Worm (Caenorhabditis elegans): Measurements from ENCODE around the gene C54F6.3.

C54F6.3 gene

DNA sequence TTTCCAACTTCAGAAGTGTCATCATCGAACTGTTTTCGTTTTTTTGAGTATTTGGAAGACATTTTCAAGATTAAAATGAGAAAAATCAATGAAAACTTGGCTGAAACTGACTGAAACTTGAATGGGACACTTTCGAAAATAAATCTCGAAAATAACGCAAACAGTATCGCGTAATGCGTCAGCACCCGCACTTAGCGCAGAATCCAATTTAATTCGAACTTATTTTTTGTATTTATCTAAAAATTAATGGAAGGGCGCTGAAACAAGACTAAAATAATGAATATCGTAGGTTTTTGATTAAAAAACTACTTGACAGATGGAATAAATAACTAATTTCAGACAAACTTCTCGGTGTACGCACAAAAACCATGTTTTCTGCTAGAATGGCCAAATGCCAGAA, 42.5 kb downstream of the C54F6.3 start, which contains the start of the genes snu-66 and ints-9 (continued):
- no peak for TF ChIP-seq snpc-4 (GFP tag; optimal IDR thresholded peaks at IDR 0.05)
- peak in 2 of 4 experiments; percentile 34 to 47 for TF ChIP-seq snpc-4 (tag; optimal IDR thresholded peaks at IDR 0.05)
- TF ChIP-seq F57A8.1 (GFP tag; optimal IDR thresholded peaks at IDR 0.05): no peak
- TF ChIP-seq aptf-3 (GFP tag; IDR thresholded peaks at IDR 0.05): no peak
- no peak for TF ChIP-seq mel-28 (tag; optimal IDR thresholded peaks at IDR 0.05; ENCODE audit: borderline replicate concordance)
- peak; percentile 80 for TF ChIP-seq mcd-1 (GFP tag; IDR thresholded peaks at IDR 0.05)
- no peak for TF ChIP-seq ekl-4 (GFP tag; IDR thresholded peaks at IDR 0.05)
- TF ChIP-seq cebp-1 (GFP tag; IDR thresholded peaks at IDR 0.05): no peak
- peak; percentile 45 for TF ChIP-seq cebp-1 (tag; optimal IDR thresholded peaks at IDR 0.05)
- TF ChIP-seq madf-6 (GFP tag; IDR thresholded peaks at IDR 0.05): peak; percentile 41; the same call in 1 of the 2 replicates
- no peak for TF ChIP-seq let-526 (GFP tag; IDR thresholded peaks at IDR 0.05)
- TF ChIP-seq nfya-1 (tag; optimal IDR thresholded peaks at IDR 0.05; ENCODE audit: borderline replicate concordance, insufficient read depth): no peak
- no peak for TF ChIP-seq zim-3 (tag; optimal IDR thresholded peaks at IDR 0.05)
- no peak for TF ChIP-seq lin-26 (GFP tag; IDR thresholded peaks at IDR 0.05)
- peak; percentile 93 for TF ChIP-seq ztf-18 (tag; optimal IDR thresholded peaks at IDR 0.05)
- TF ChIP-seq ceh-58 (GFP tag; IDR thresholded peaks at IDR 0.05): no peak
- no peak for TF ChIP-seq D2030.7 (GFP tag; IDR thresholded peaks at IDR 0.05)
- TF ChIP-seq F39B2.1 (GFP tag; IDR thresholded peaks at IDR 0.05): no peak
- TF ChIP-seq hsf-1 (GFP tag; IDR thresholded peaks at IDR 0.05): peak; percentile 53
- TF ChIP-seq lir-1 (GFP tag; conservative IDR thresholded peaks at IDR 0.05): no peak
- TF ChIP-seq egl-18 (GFP tag; IDR thresholded peaks at IDR 0.05): no peak
- TF ChIP-seq F33H1.4 (GFP tag; IDR thresholded peaks at IDR 0.05): peak; percentile 40
- TF ChIP-seq snpc-1.1 (tag; optimal IDR thresholded peaks at IDR 0.05; ENCODE audit: insufficient read depth): peak; percentile 24
- TF ChIP-seq die-1 (tag; optimal IDR thresholded peaks at IDR 0.05): no peak
- TF ChIP-seq ccch-3 (GFP tag; optimal IDR thresholded peaks at IDR 0.05): no peak
- peak; percentile 48 for TF ChIP-seq lin-54 (GFP tag; optimal IDR thresholded peaks at IDR 0.05)
- no peak for TF ChIP-seq ztf-28 (GFP tag; IDR thresholded peaks at IDR 0.05)
- no peak for TF ChIP-seq him-1 (tag; optimal IDR thresholded peaks at IDR 0.05)
- TF ChIP-seq lin-40 (tag; optimal IDR thresholded peaks at IDR 0.05): peak; percentile 43
- no peak for TF ChIP-seq aptf-2 (GFP tag; conservative IDR thresholded peaks at IDR 0.05)
- TF ChIP-seq sptf-2 (GFP tag; optimal IDR thresholded peaks at IDR 0.05): no peak
- TF ChIP-seq lin-35 (GFP tag; optimal IDR thresholded peaks at IDR 0.05): peak in 1 of 3 experiments; percentile 75
- TF ChIP-seq mes-4 (tag; optimal IDR thresholded peaks at IDR 0.05): no peak
- no peak for TF ChIP-seq hrde-1 (tag; optimal IDR thresholded peaks at IDR 0.05; ENCODE audit: borderline replicate concordance)
- no peak for TF ChIP-seq snpc-3.4 (tag; optimal IDR thresholded peaks at IDR 0.05)

DNA sequence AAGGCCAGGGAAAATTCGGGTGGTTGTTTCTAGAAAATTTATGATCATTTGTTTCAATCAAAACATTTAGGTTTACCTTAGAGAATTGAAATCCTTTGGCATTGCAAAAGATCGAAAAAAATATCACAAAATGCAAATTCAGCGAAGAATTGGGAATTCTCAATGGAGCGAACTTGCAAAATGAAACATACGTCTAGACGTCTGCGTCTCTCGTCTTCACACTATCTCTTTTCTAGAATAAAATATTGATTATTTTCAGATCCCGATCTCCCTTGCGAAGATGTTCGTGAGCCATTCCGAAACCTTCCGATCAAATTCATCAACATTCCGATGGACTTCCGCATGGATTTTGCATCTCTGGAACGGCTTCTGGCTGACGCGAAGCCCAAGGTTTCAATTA, 47.3 kb downstream of the C54F6.3 start, which contains the start of gene ets-6:
ets-6 (minus strand) TSS at position 169 of the 400 bp plus-strand sequence.
- TF ChIP-seq C17E4.6 (GFP tag; IDR thresholded peaks at IDR 0.05) (no peak), attf-3 (GFP tag; conservative IDR thresholded peaks at IDR 0.05) (no peak), lin-35 (GFP tag; optimal IDR thresholded peaks at IDR 0.05) (no peak), mel-28 (tag; optimal IDR thresholded peaks at IDR 0.05; ENCODE audit: borderline replicate concordance) (no peak), somi-1 (GFP tag; optimal IDR thresholded peaks at IDR 0.05) (no peak), ceh-40 (GFP tag; IDR thresholded peaks at IDR 0.05) (no peak), chd-7 (tag; optimal IDR thresholded peaks at IDR 0.05) (no peak), F37B4.10 (GFP tag; IDR thresholded peaks at IDR 0.05) (no peak), ztf-22 (GFP tag; optimal IDR thresholded peaks at IDR 0.05) (no peak), attf-5 (GFP tag; optimal IDR thresholded peaks at IDR 0.05) (peak; percentile 78), madf-8 (GFP tag; conservative IDR thresholded peaks at IDR 0.05) (no peak), sptf-2 (GFP tag; optimal IDR thresholded peaks at IDR 0.05) (no peak), aptf-2 (GFP tag; conservative IDR thresholded peaks at IDR 0.05) (no peak), mcd-1 (GFP tag; IDR thresholded peaks at IDR 0.05) (peak; percentile 93), hlh-26 (GFP tag; conservative IDR thresholded peaks at IDR 0.05) (no peak), hrde-1 (tag; optimal IDR thresholded peaks at IDR 0.05; ENCODE audit: borderline replicate concordance) (no peak), ztf-6 (GFP tag; IDR thresholded peaks at IDR 0.05) (no peak), sdz-38 (tag; optimal IDR thresholded peaks at IDR 0.05) (no peak), F57A8.1 (GFP tag; optimal IDR thresholded peaks at IDR 0.05) (no peak), F55B11.4 (tag; optimal IDR thresholded peaks at IDR 0.05; ENCODE audit: borderline replicate concordance, insufficient read depth) (no peak), cebp-2 (GFP tag; IDR thresholded peaks at IDR 0.05) (no peak)
